Worm (Caenorhabditis elegans): ENCODE measurements around the gene F40A3.6.

DNA sequence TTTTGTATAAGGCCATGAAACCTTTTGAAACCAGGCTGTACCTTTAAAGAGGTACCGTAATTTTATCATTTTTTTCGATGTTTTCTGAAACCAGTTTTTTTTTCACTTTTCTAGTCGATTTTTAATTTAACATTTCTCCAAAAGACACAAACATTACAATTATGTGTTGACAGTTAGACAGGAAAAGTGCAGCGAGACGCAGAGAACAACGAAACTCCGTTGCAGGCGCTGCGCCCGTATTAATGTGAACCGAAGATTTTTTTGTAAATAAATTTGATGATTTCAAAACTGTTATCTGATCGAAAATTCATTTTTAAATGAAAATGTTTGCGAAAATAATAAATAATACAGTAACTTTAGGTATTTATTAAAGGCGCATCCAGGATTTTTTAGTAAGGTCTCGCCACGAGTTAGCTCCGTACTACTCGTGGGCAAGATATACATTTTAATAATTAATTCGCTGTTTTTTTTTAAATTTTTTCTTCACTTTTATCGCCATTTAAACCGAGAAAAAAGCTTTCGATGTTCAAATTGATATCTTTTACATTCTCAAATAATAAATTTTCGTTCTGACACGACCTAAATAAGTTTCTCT lies 16.7 kb downstream of the F40A3.6 start, which contains the start of gene F40A3.3:
- no peak for TF ChIP-seq nhr-237 (tag; optimal IDR thresholded peaks at IDR 0.05)
- no peak for TF ChIP-seq skn-1 (tag; optimal IDR thresholded peaks at IDR 0.05)
- no peak for TF ChIP-seq mdl-1 (tag; optimal IDR thresholded peaks at IDR 0.05)
- no peak for TF ChIP-seq fos-1 (tag; optimal IDR thresholded peaks at IDR 0.05)
- no peak for TF ChIP-seq nhr-11 (tag; optimal IDR thresholded peaks at IDR 0.05)
- TF ChIP-seq unc-62 (GFP tag; optimal IDR thresholded peaks at IDR 0.05) = no peak
- no peak for TF ChIP-seq elt-3 (tag; optimal IDR thresholded peaks at IDR 0.05)
- no peak for TF ChIP-seq nhr-6 (tag; optimal IDR thresholded peaks at IDR 0.05)
- TF ChIP-seq dmd-4 (tag; optimal IDR thresholded peaks at IDR 0.05) = no peak
- TF ChIP-seq ztf-4 (tag; optimal IDR thresholded peaks at IDR 0.05) = no peak
- TF ChIP-seq mab-5 (tag; optimal IDR thresholded peaks at IDR 0.05) = no peak
- no peak for TF ChIP-seq lin-11 (tag; optimal IDR thresholded peaks at IDR 0.05)
- TF ChIP-seq alr-1 (tag; optimal IDR thresholded peaks at IDR 0.05) = no peak
- no peak for TF ChIP-seq nhr-10 (tag; optimal IDR thresholded peaks at IDR 0.05)

Measured in whole organism, L2 larva.